Fruit fly (Drosophila melanogaster): ENCODE results near the gene Task7.

- TF ChIP-seq psq (optimal IDR thresholded peaks at IDR 0.05) (no peak), Sin3A (optimal IDR thresholded peaks at IDR 0.05) (no peak), h (optimal IDR thresholded peaks at IDR 0.05) (no peak), Myc (optimal IDR thresholded peaks at IDR 0.05) (no peak)
Measured at dm6 chr3R:9422338-9422737, 10.2 kb upstream of the Task7 start.

All from Kc167 (cell line).